Fruit fly (Drosophila melanogaster): ENCODE measurements around the gene ND-20.

Gene ND-20

dm6 chrX:15986654-15987053 is at the start of gene ND-20 (continued):
- TF ChIP-seq CG14860 (GFP tag; IDR thresholded peaks at IDR 0.05; ENCODE audit: partially characterized antibody) (no peak), E2f1 (GFP tag; IDR thresholded peaks at IDR 0.05) (no peak), Poxn (GFP tag; IDR thresholded peaks at IDR 0.05) (no peak), sob (GFP tag; IDR thresholded peaks at IDR 0.05) (0 out of 2 replicates have a peak, but pooled peaks have one; percentile 23), bcd (GFP tag; optimal IDR thresholded peaks at IDR 0.05) (no peak), Bteb2 (GFP tag; optimal IDR thresholded peaks at IDR 0.05) (peak; percentile 9), crp (GFP tag; optimal IDR thresholded peaks at IDR 0.05) (peak in 1 of 2 experiments; percentile 13), eyg (GFP tag; optimal IDR thresholded peaks at IDR 0.05) (no peak), Sox102F (GFP tag; optimal IDR thresholded peaks at IDR 0.05) (no peak), Mrtf (GFP tag; IDR thresholded peaks at IDR 0.05) (no peak), CG11560 (tag; IDR thresholded peaks at IDR 0.05) (no peak), CG4854 (GFP tag; optimal IDR thresholded peaks at IDR 0.05) (no peak), CTCF (GFP tag; optimal IDR thresholded peaks at IDR 0.05) (no peak), CG3407 (GFP tag; optimal IDR thresholded peaks at IDR 0.05) (no peak), CG18476 (GFP tag; optimal IDR thresholded peaks at IDR 0.05) (no peak), CG4707 (GFP tag; optimal IDR thresholded peaks at IDR 0.05) (no peak), CG31388 (GFP tag; optimal IDR thresholded peaks at IDR 0.05) (no peak), NK7.1 (GFP tag; optimal IDR thresholded peaks at IDR 0.05) (no peak), CG2199 (GFP tag; IDR thresholded peaks at IDR 0.05) (no peak), Doc2 (GFP tag; IDR thresholded peaks at IDR 0.05) (no peak), Elba2 (GFP tag; optimal IDR thresholded peaks at IDR 0.05) (no peak), Dad (GFP tag; optimal IDR thresholded peaks at IDR 0.05) (no peak), CG13296 (GFP tag; optimal IDR thresholded peaks at IDR 0.05) (no peak), zen2 (GFP tag; IDR thresholded peaks at IDR 0.05; ENCODE audit: partially characterized antibody) (no peak), Lim3 (GFP tag; IDR thresholded peaks at IDR 0.05) (no peak), CG6175 (GFP tag; IDR thresholded peaks at IDR 0.05) (no peak), CG10979 (tag; optimal IDR thresholded peaks at IDR 0.05) (peak; percentile 22), lilli (GFP tag; optimal IDR thresholded peaks at IDR 0.05) (peak; percentile 47), HLH54F (GFP tag; optimal IDR thresholded peaks at IDR 0.05) (peak; percentile 17), esg (GFP tag; conservative IDR thresholded peaks at IDR 0.05) (no peak), bowl (GFP tag; IDR thresholded peaks at IDR 0.05) (no peak), CG16815 (GFP tag; optimal IDR thresholded peaks at IDR 0.05) (no peak), ara (GFP tag; IDR thresholded peaks at IDR 0.05) (no peak), CG11504 (tag; optimal IDR thresholded peaks at IDR 0.05) (no peak), CG12071 (GFP tag; optimal IDR thresholded peaks at IDR 0.05) (no peak), CG9727 (GFP tag; optimal IDR thresholded peaks at IDR 0.05) (no peak), TFAM (GFP tag; optimal IDR thresholded peaks at IDR 0.05) (no peak), Fer2 (tag; optimal IDR thresholded peaks at IDR 0.05) (no peak), hkb (optimal IDR thresholded peaks at IDR 0.05) (no peak), hkb (GFP tag; IDR thresholded peaks at IDR 0.05) (no peak), CHES-1-like (GFP tag; optimal IDR thresholded peaks at IDR 0.05) (peak; percentile 43), kni (GFP tag; optimal IDR thresholded peaks at IDR 0.05) (no peak), ftz-f1 (GFP tag; optimal IDR thresholded peaks at IDR 0.05) (peak; percentile 90), CG5180 (GFP tag; optimal IDR thresholded peaks at IDR 0.05) (no peak), Xrp1 (GFP tag; IDR thresholded peaks at IDR 0.05) (no peak), CG12219 (GFP tag; optimal IDR thresholded peaks at IDR 0.05) (no peak), Ravus (GFP tag; IDR thresholded peaks at IDR 0.05) (no peak), CG6791 (GFP tag; IDR thresholded peaks at IDR 0.05; ENCODE audit: partially characterized antibody) (no peak), CG3995 (GFP tag; optimal IDR thresholded peaks at IDR 0.05) (peak; percentile 8), CG3281 (GFP tag; optimal IDR thresholded peaks at IDR 0.05) (no peak), Oli (tag; optimal IDR thresholded peaks at IDR 0.05) (no peak), dm (GFP tag; optimal IDR thresholded peaks at IDR 0.05) (peak; percentile 4), CG2116 (GFP tag; optimal IDR thresholded peaks at IDR 0.05) (peak; percentile 11)

Data from whole organism, embryonic.